Fruit fly (Drosophila melanogaster): ENCODE data around the gene Hel89B.

The Hel89B gene

DNA sequence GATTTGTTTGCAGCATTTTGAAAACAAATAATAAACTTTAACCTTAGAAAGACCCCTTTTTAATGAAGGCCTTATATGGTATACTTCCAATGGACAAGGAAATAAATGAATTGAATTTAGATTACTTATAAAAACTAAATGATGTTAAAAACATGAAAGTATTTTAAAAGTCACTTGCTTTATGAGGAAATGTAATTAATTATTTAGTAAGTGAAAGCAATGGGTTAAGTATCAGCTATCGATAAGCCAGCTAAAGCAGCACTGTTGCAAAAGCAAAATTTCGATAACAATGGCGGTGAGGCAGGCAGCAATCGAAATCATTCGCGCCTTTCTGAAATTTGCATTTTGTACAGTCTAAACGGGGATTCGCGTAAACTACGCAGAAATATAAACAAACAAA is 7.9 kb upstream of the Hel89B start, which contains the start of the genes CG32856 and Rbf2 (continued):
- TF ChIP-seq CHES-1-like (GFP tag; optimal IDR thresholded peaks at IDR 0.05) (peak; percentile 81), Med (GFP tag) (peak; percentile 95), CG2120 (GFP tag; optimal IDR thresholded peaks at IDR 0.05) (peak; percentile 95), phol (tag; optimal IDR thresholded peaks at IDR 0.05) (peak; percentile 97), Atf-2 (GFP tag; optimal IDR thresholded peaks at IDR 0.05) (peak; percentile 76), CG12391 (tag; optimal IDR thresholded peaks at IDR 0.05) (peak; percentile 92), CG14667 (GFP tag; IDR thresholded peaks at IDR 0.05) (no peak; the same call in 1 of the 2 replicates), CG16863 (GFP tag; optimal IDR thresholded peaks at IDR 0.05) (peak; percentile 75), Dp (GFP tag; optimal IDR thresholded peaks at IDR 0.05) (peak; percentile 84), vfl (GFP tag; optimal IDR thresholded peaks at IDR 0.05) (peak; percentile 82), CG8089 (GFP tag; optimal IDR thresholded peaks at IDR 0.05) (peak; percentile 60), CG14050 (GFP tag; IDR thresholded peaks at IDR 0.05) (peak; percentile 63), Lhr (GFP tag; optimal IDR thresholded peaks at IDR 0.05) (no peak), jigr1 (GFP tag; IDR thresholded peaks at IDR 0.05) (no peak; the same call in 2 of the 3 replicates), CG6654 (GFP tag; optimal IDR thresholded peaks at IDR 0.05) (no peak), Nf-YC (tag; optimal IDR thresholded peaks at IDR 0.05) (peak; percentile 11), kni (GFP tag; optimal IDR thresholded peaks at IDR 0.05) (no peak), yki (optimal IDR thresholded peaks at IDR 0.05) (no peak), hth (optimal IDR thresholded peaks at IDR 0.05) (no peak), hbn (GFP tag; IDR thresholded peaks at IDR 0.05; ENCODE audit: partially characterized antibody) (peak; percentile 47; the same call in 1 of the 2 replicates), pita (GFP tag; optimal IDR thresholded peaks at IDR 0.05) (no peak), CG2129 (GFP tag; IDR thresholded peaks at IDR 0.05; ENCODE audit: partially characterized antibody) (peak; percentile 41), CG8478 (optimal IDR thresholded peaks at IDR 0.05) (no peak), Atf3 (GFP tag; optimal IDR thresholded peaks at IDR 0.05) (peak; percentile 61), Dip2 (GFP tag; IDR thresholded peaks at IDR 0.05) (no peak), NC2α (GFP tag; optimal IDR thresholded peaks at IDR 0.05) (no peak), Hand (GFP tag; optimal IDR thresholded peaks at IDR 0.05) (peak; percentile 61), lov (optimal IDR thresholded peaks at IDR 0.05) (no peak), lov (GFP tag; IDR thresholded peaks at IDR 0.05) (no peak), Bteb2 (GFP tag; optimal IDR thresholded peaks at IDR 0.05) (peak; percentile 88), CG10274 (GFP tag; optimal IDR thresholded peaks at IDR 0.05) (no peak), CG15073 (GFP tag; optimal IDR thresholded peaks at IDR 0.05) (peak; percentile 4), Drgx (GFP tag; IDR thresholded peaks at IDR 0.05) (no peak)

DNA sequence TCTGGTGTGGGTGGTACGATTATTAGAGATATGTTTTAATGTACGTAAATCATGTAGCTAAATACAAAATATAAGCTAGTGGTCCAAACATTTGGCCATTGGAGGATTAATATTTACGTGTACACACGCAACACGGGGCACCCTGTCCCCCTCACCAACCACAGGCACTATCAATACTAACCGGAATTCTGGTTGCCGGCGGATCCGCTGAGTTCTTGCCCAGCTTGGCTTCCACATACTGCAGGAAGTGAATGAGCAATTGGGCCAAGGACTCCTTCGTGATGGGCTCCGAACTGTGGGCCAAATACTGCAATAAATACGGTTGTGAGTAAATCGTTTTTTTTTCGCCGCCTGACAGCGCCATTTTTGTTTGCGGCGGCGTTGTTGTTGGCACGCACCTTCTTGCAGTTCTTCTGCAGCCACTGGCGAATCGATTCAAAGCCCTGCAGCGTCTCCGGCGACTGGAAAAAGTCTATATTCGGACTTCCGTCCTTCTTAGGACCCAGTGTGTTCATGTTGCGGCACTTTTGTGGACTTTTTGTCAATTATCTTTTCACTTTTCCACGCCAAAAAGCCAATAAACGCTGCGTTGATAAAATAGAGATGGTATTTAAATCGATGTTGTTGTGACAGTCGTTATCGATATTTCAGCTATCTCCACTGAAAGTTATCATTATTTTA is 660 bp upstream of the Hel89B start, which contains the start of gene mor:
Gene mor (minus strand): TSS at position 616 of the 681 bp plus-strand sequence.
- TF ChIP-seq CG17385 (GFP tag; optimal IDR thresholded peaks at IDR 0.05) = peak; percentile 29
- TF ChIP-seq nom (GFP tag; optimal IDR thresholded peaks at IDR 0.05) = peak; percentile 26
- peak; percentile 53 for TF ChIP-seq CHES-1-like (GFP tag; optimal IDR thresholded peaks at IDR 0.05)
- TF ChIP-seq CG6254 (GFP tag; optimal IDR thresholded peaks at IDR 0.05) = peak; percentile 99
- no peak for TF ChIP-seq dpn (GFP tag; optimal IDR thresholded peaks at IDR 0.05)
- no peak for TF ChIP-seq CG16779 (GFP tag; IDR thresholded peaks at IDR 0.05)
- TF ChIP-seq Sin3A (optimal IDR thresholded peaks at IDR 0.05) = peak; percentile 94
- peak; percentile 8 for TF ChIP-seq Fer1 (GFP tag; optimal IDR thresholded peaks at IDR 0.05)
- TF ChIP-seq phol (tag; optimal IDR thresholded peaks at IDR 0.05) = peak; percentile 93
- peak; percentile 2 for TF ChIP-seq Dp (GFP tag; optimal IDR thresholded peaks at IDR 0.05)
- TF ChIP-seq Ptx1 (GFP tag; IDR thresholded peaks at IDR 0.05) = no peak
- peak; percentile 4 for TF ChIP-seq Bdp1 (GFP tag; optimal IDR thresholded peaks at IDR 0.05)
- peak; percentile 37 for TF ChIP-seq MESR4 (GFP tag; optimal IDR thresholded peaks at IDR 0.05)
- peak; percentile 74 for TF ChIP-seq Med (GFP tag)
- TF ChIP-seq Gsc (GFP tag; IDR thresholded peaks at IDR 0.05) = no peak
- peak; percentile 1 for TF ChIP-seq wek (GFP tag; optimal IDR thresholded peaks at IDR 0.05)
- peak; percentile 35 for TF ChIP-seq YL-1 (GFP tag; optimal IDR thresholded peaks at IDR 0.05)
- TF ChIP-seq sqz (GFP tag; optimal IDR thresholded peaks at IDR 0.05) = peak; percentile 73
- TF ChIP-seq odd (GFP tag; optimal IDR thresholded peaks at IDR 0.05) = peak; percentile 23
- peak; percentile 67 for TF ChIP-seq cad (GFP tag; optimal IDR thresholded peaks at IDR 0.05)
- TF ChIP-seq D (optimal IDR thresholded peaks at IDR 0.05) = peak; percentile 9
- TF ChIP-seq D (GFP tag; optimal IDR thresholded peaks at IDR 0.05) = no peak
- peak in 1 of 2 experiments; percentile 39 for TF ChIP-seq tll (GFP tag; optimal IDR thresholded peaks at IDR 0.05)
